Worm (Caenorhabditis elegans) whole organism, L3 larva: ENCODE results near the gene ints-11.

Experiments
- R02D3.7 ChIP-seq: fragments of 150-350 bp; optimal IDR thresholded peaks from 2 replicates; lab custom pipeline; 2014; ENCODE audit warnings: missing biosample characterization, missing genetic modification characterization
- ZK546.5 ChIP-seq: sonication (generic microtip); optimal IDR thresholded peaks from 2 replicates; lab custom pipeline; 2017; ENCODE audit warnings: missing biosample characterization, missing genetic modification characterization
- aly-2 ChIP-seq: fragments of 150-350 bp; optimal IDR thresholded peaks from 2 replicates; lab custom pipeline; 2014; ENCODE audit warnings: missing biosample characterization, missing genetic modification characterization
- ama-1 ChIP-seq: fragments of 150-350 bp; optimal IDR thresholded peaks from 2 replicates; lab custom pipeline; 2018
- ceh-28 ChIP-seq: fragments of 150-350 bp; optimal IDR thresholded peaks from 2 replicates; lab custom pipeline; 2014; ENCODE audit warnings: missing biosample characterization, missing genetic modification reagents, missing genetic modification characterization
- ceh-9 ChIP-seq: sonication (generic microtip); optimal IDR thresholded peaks from 2 replicates; lab custom pipeline; 2018; ENCODE audit warnings: missing biosample characterization, missing genetic modification characterization
- daf-12 ChIP-seq: fragments of 150-350 bp; optimal IDR thresholded peaks from 2 replicates; lab custom pipeline; 2014; ENCODE audit warnings: missing biosample characterization, missing genetic modification reagents, missing genetic modification characterization
- egl-27 ChIP-seq: sonication (generic microtip); optimal IDR thresholded peaks from 4 replicates; lab custom pipeline; 2017; ENCODE audit warnings: missing biosample characterization, missing genetic modification reagents, missing genetic modification characterization
- egl-5 ChIP-seq: fragments of 150-350 bp; optimal IDR thresholded peaks from 2 replicates; lab custom pipeline; 2017; ENCODE audit warnings: missing biosample characterization, missing genetic modification reagents, missing genetic modification characterization, inconsistent platforms
- elt-1 ChIP-seq: fragments of 150-350 bp; optimal IDR thresholded peaks from 2 replicates; lab custom pipeline; 2014; ENCODE audit warnings: missing biosample characterization, missing genetic modification characterization
- elt-2 ChIP-seq: sonication (generic microtip); optimal IDR thresholded peaks from 2 replicates; lab custom pipeline; 2016; ENCODE audit warnings: missing genetic modification reagents, mild to moderate bottlenecking, missing genetic modification characterization, missing compliant biosample characterization
- elt-3 ChIP-seq, 3 experiments: fragments of 150-350 bp in 1 of 3; sonication (generic microtip) in 2 of 3; optimal IDR thresholded peaks; 2 replicates in 2 of 3; 4 replicates in 1 of 3; lab custom pipeline; 2014 to 2017; ENCODE audit warnings: missing biosample characterization in 3 of 3, missing genetic modification characterization in 3 of 3
- eor-1 ChIP-seq, 2 experiments: fragments of 150-350 bp; optimal IDR thresholded peaks; 2 replicates each; lab custom pipeline; 2014 to 2018; ENCODE audit warnings: missing biosample characterization in 2 of 2, missing genetic modification characterization in 2 of 2
- fkh-10 ChIP-seq: sonication (generic microtip); optimal IDR thresholded peaks from 2 replicates; lab custom pipeline; 2017; ENCODE audit warnings: missing biosample characterization, missing genetic modification reagents, missing genetic modification characterization
- fos-1 ChIP-seq: fragments of 150-350 bp; optimal IDR thresholded peaks from 2 replicates; lab custom pipeline; 2014; ENCODE audit warnings: missing biosample characterization, missing genetic modification characterization
- hmg-11 ChIP-seq: sonication (generic microtip); optimal IDR thresholded peaks from 2 replicates; lab custom pipeline; 2016; ENCODE audit warnings: missing genetic modification characterization, missing compliant biosample characterization
- jun-1 ChIP-seq: fragments of 150-350 bp; optimal IDR thresholded peaks from 2 replicates; lab custom pipeline; 2014; ENCODE audit warnings: missing biosample characterization, missing genetic modification reagents, missing genetic modification characterization
- lin-15B ChIP-seq: fragments of 150-350 bp; optimal IDR thresholded peaks from 2 replicates; lab custom pipeline; 2014; ENCODE audit warnings: missing biosample characterization, missing genetic modification characterization
- lin-39 ChIP-seq: fragments of 150-350 bp; optimal IDR thresholded peaks from 2 replicates; lab custom pipeline; 2018; ENCODE audit warnings: missing biosample characterization, missing genetic modification reagents, missing genetic modification characterization
- lsy-12 ChIP-seq: sonication (generic microtip); optimal IDR thresholded peaks from 2 replicates; lab custom pipeline; 2016; ENCODE audit warnings: mild to moderate bottlenecking, missing genetic modification characterization, missing compliant biosample characterization
- mdl-1 ChIP-seq: fragments of 150-350 bp; optimal IDR thresholded peaks from 2 replicates; lab custom pipeline; 2014; ENCODE audit warnings: missing biosample characterization, missing genetic modification characterization
- mml-1 ChIP-seq: fragments of 150-350 bp; sonication (generic microtip); optimal IDR thresholded peaks from 3 replicates; lab custom pipeline; 2014; ENCODE audit warnings: missing biosample characterization, missing genetic modification characterization
- nfya-1 ChIP-seq: sonication (generic microtip); optimal IDR thresholded peaks from 2 replicates; lab custom pipeline; 2017; ENCODE audit warnings: missing genetic modification characterization, mild to moderate bottlenecking, missing compliant biosample characterization, antibody characterized with exemption, moderate library complexity; ENCODE audit not compliant: insufficient read depth
- nhr-12 ChIP-seq: fragments of 150-350 bp; optimal IDR thresholded peaks from 2 replicates; lab custom pipeline; 2014; ENCODE audit warnings: missing biosample characterization, missing genetic modification characterization
- nhr-23 ChIP-seq: fragments of 150-350 bp; optimal IDR thresholded peaks from 2 replicates; lab custom pipeline; 2014; ENCODE audit warnings: missing biosample characterization, missing genetic modification reagents, missing genetic modification characterization
- nhr-25 ChIP-seq: sonication (generic microtip); optimal IDR thresholded peaks from 2 replicates; lab custom pipeline; 2017; ENCODE audit warnings: missing biosample characterization, missing genetic modification characterization
- nhr-28 ChIP-seq: fragments of 150-350 bp; optimal IDR thresholded peaks from 2 replicates; lab custom pipeline; 2014; ENCODE audit warnings: missing biosample characterization, missing genetic modification characterization
- nhr-43 ChIP-seq: sonication (generic microtip); optimal IDR thresholded peaks from 2 replicates; lab custom pipeline; 2016; ENCODE audit warnings: mild to moderate bottlenecking, missing genetic modification characterization, missing compliant biosample characterization; ENCODE audit not compliant: poor library complexity, severe bottlenecking
- nhr-67 ChIP-seq: fragments of 150-350 bp; optimal IDR thresholded peaks from 2 replicates; lab custom pipeline; 2014; ENCODE audit warnings: missing biosample characterization, missing genetic modification characterization
- nhr-76 ChIP-seq: fragments of 150-350 bp; sonication (generic microtip); optimal IDR thresholded peaks from 5 replicates; lab custom pipeline; 2014; ENCODE audit warnings: missing biosample characterization, missing genetic modification characterization
- nhr-77 ChIP-seq: fragments of 150-350 bp; optimal IDR thresholded peaks from 2 replicates; lab custom pipeline; 2014; ENCODE audit warnings: missing biosample characterization, missing genetic modification characterization
- pha-4 ChIP-seq: fragments of 150-350 bp; optimal IDR thresholded peaks from 2 replicates; lab custom pipeline; 2014; ENCODE audit warnings: missing biosample characterization, missing genetic modification reagents, missing genetic modification characterization
- pqm-1 ChIP-seq: fragments of 150-350 bp; optimal IDR thresholded peaks from 2 replicates; lab custom pipeline; 2017; ENCODE audit warnings: missing biosample characterization, missing genetic modification characterization, inconsistent platforms
- sea-2 ChIP-seq: fragments of 150-350 bp; sonication (generic microtip); optimal IDR thresholded peaks from 4 replicates; lab custom pipeline; 2014; ENCODE audit warnings: missing biosample characterization, missing genetic modification reagents, missing genetic modification characterization
- skn-1 ChIP-seq: fragments of 150-350 bp; optimal IDR thresholded peaks from 2 replicates; lab custom pipeline; 2014; ENCODE audit warnings: missing biosample characterization, missing genetic modification characterization
- snpc-4 ChIP-seq: fragments of 150-350 bp; optimal IDR thresholded peaks from 2 replicates; lab custom pipeline; 2014; ENCODE audit warnings: missing biosample characterization, missing genetic modification characterization
- tbx-2 ChIP-seq: sonication (generic microtip); optimal IDR thresholded peaks from 2 replicates; lab custom pipeline; 2016; ENCODE audit warnings: mild to moderate bottlenecking, missing genetic modification characterization, missing compliant biosample characterization
- unc-39 ChIP-seq: sonication (generic microtip); optimal IDR thresholded peaks from 4 replicates; lab custom pipeline; 2017; ENCODE audit warnings: missing biosample characterization, missing genetic modification characterization
- unc-62 ChIP-seq: fragments of 150-350 bp; sonication (generic microtip); optimal IDR thresholded peaks from 4 replicates; lab custom pipeline; 2014; ENCODE audit warnings: missing biosample characterization, missing genetic modification reagents, missing genetic modification characterization
- zag-1 ChIP-seq: fragments of 150-350 bp; optimal IDR thresholded peaks from 2 replicates; lab custom pipeline; 2014; ENCODE audit warnings: missing biosample characterization, missing genetic modification characterization

Gene ints-11

DNA sequence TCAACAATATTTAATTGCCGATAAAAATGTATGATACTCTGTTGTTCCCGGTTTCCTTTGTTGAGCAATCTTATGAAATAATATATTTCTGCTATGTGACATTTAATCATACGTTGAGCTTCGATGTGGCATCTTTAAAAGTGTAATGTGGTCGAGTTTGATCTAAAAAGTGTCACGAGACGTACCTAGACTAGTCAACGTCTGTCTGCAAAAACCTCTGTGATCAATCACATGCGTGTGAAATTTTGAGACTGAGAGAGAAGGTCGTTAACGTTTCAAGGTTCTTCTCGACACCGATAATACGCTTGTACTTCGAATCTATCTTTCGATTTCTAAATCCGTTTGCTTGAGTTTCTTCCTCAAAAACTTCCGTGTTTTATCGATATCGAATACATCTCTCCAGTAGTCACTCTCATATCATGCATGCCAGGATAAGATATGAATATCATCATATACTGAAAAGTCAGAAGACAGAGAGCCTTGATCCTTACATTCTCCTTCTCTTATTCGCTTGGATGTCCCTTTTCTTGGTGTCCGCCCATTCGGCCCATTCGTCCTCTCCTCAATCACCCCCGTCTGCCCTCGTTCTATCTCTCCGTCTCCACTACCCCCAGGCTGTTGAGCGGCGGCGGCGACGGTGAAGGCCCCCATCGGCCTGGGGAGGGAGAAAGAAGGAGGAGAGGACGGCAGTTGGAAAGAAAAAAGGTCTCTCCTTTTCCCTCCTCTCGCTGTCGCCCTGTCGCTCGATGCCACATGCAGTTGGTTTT, 14.8 kb downstream of the ints-11 start (continued):
- TF ChIP-seq egl-5 (no peak), zag-1 (no peak), mml-1 (tag; lab: Kevin White, UChicago) (no peak), eor-1 (tag; optimal IDR thresholded peaks at IDR 0.05; lab: Kevin White, UChicago) (no peak), nhr-23 (tag; lab: Kevin White, UChicago) (peak; percentile 49), mdl-1 (tag; lab: Kevin White, UChicago) (no peak), tbx-2 (tag; lab: Kevin White, UChicago) (peak; percentile 0), jun-1 (tag; lab: Kevin White, UChicago) (no peak), fos-1 (tag; lab: Kevin White, UChicago) (no peak), nfya-1 (tag; lab: Kevin White, UChicago) (peak; percentile 85), elt-2 (tag; lab: Kevin White, UChicago) (peak; percentile 35), lin-15B (tag; lab: Kevin White, UChicago) (no peak), ceh-9 (tag; lab: Kevin White, UChicago) (no peak), elt-1 (tag; lab: Kevin White, UChicago) (peak; percentile 55), unc-39 (tag; lab: Kevin White, UChicago) (no peak), egl-27 (tag; lab: Kevin White, UChicago) (no peak), sea-2 (GFP tag; lab: Kevin White, UChicago) (no peak), nhr-77 (tag; lab: Kevin White, UChicago) (no peak), lsy-12 (tag; lab: Kevin White, UChicago) (no peak), nhr-12 (tag; lab: Kevin White, UChicago) (no peak), pha-4 (tag; lab: Kevin White, UChicago) (peak; percentile 69), nhr-25 (tag; lab: Kevin White, UChicago) (peak; percentile 94), aly-2 (tag; lab: Kevin White, UChicago) (no peak)

DNA sequence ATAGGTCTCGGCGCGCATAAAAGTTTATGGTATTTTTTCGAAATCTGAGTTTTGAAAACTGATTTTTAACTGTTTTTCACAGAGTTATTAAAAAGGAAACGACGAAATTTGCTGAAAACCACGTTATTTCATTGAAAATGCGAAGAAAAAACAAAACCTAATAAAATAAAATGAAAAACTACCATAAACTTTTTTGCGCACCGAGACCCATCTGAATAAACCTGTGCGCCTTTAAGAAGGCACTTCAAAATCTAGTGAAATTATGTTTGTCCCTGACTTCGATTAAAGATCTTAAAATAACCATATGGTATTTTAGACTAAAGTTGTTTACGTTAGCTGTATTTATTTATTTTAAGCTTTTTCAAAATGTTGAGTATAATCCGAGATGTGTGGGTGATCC, 15.5 kb downstream of the ints-11 start:
- TF ChIP-seq nhr-23 (tag; lab: Kevin White, UChicago) (no peak), lsy-12 (tag; lab: Kevin White, UChicago) (no peak), elt-1 (tag; lab: Kevin White, UChicago) (no peak), nhr-25 (tag; lab: Kevin White, UChicago) (no peak)
- TF ChIP-seq, all 47 proteins: peak for 0

ce11 chrII:8127290-8127689, 16.0 kb downstream of the ints-11 start:
- TF ChIP-seq lin-39 (tag; lab: Kevin White, UChicago) = peak; percentile 23
- TF ChIP-seq nfya-1 (tag; lab: Kevin White, UChicago) = peak; percentile 4
- peak; percentile 95 for TF ChIP-seq pqm-1
- peak; percentile 93 for TF ChIP-seq elt-2 (tag; lab: Kevin White, UChicago)
- peak; percentile 82 for TF ChIP-seq pha-4 (tag; lab: Kevin White, UChicago)
- TF ChIP-seq jun-1 (tag; lab: Kevin White, UChicago) = peak; percentile 65
- no peak for TF ChIP-seq nhr-28 (tag; lab: Kevin White, UChicago)
- TF ChIP-seq elt-3 (tag; optimal IDR thresholded peaks at IDR 0.05; lab: Kevin White, UChicago) = no peak

DNA sequence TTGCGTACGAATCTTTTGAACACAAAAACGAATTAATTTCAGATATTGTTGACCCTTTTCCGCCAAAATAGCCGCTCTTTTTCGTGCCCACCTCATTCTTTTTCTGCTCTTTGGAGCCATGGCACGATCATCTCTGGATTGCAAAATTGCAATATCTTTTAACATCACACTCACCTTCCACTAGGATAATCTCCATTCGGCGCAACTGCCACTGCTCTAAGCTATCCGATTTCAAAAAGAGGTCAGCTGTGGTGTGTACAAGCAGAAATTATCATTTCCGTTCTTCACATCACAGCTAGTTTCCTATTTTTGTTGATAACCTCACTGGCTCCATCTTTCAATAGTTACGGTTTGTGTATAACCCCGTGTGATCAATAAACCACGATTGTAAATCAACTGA, 16.7 kb downstream of the ints-11 start:
- TF ChIP-seq ceh-28 (no peak), unc-62 (GFP tag; lab: Kevin White, UChicago) (no peak)

ce11 chrII:8126132-8126531, 17.1 kb downstream of the ints-11 start:
- TF ChIP-seq skn-1 (no peak), nhr-12 (tag; lab: Kevin White, UChicago) (no peak), ZK546.5 (no peak), fkh-10 (GFP tag; lab: Kevin White, UChicago) (peak; percentile 30), aly-2 (tag; lab: Kevin White, UChicago) (no peak), pha-4 (tag; lab: Kevin White, UChicago) (peak; percentile 14), unc-62 (GFP tag; lab: Kevin White, UChicago) (peak; percentile 31), hmg-11 (no peak), elt-1 (tag; lab: Kevin White, UChicago) (no peak), snpc-4 (tag; lab: Kevin White, UChicago) (peak; percentile 63), nhr-28 (tag; lab: Kevin White, UChicago) (no peak), lin-15B (tag; lab: Kevin White, UChicago) (peak; percentile 20), nhr-67 (no peak), nhr-23 (tag; lab: Kevin White, UChicago) (no peak), ama-1 (lab: Kevin White, UChicago) (peak; percentile 13), jun-1 (tag; lab: Kevin White, UChicago) (no peak), nhr-43 (tag; lab: Kevin White, UChicago) (no peak), nfya-1 (tag; lab: Kevin White, UChicago) (peak; percentile 83), sea-2 (GFP tag; lab: Kevin White, UChicago) (no peak), egl-5 (no peak), eor-1 (tag; optimal IDR thresholded peaks at IDR 0.05; lab: Kevin White, UChicago) (no peak), daf-12 (no peak), nhr-76 (no peak), unc-39 (tag; lab: Kevin White, UChicago) (no peak), tbx-2 (tag; lab: Kevin White, UChicago) (no peak), zag-1 (no peak), lsy-12 (tag; lab: Kevin White, UChicago) (peak; percentile 7), egl-27 (tag; lab: Kevin White, UChicago) (no peak), R02D3.7 (tag; lab: Kevin White, UChicago) (no peak)
